Fruit fly (Drosophila melanogaster): ENCODE results near the gene CG33764.
A peak's percentile ranks its signal among the peaks of the same experiment; 100 is the strongest.

The CG33764 gene

DNA sequence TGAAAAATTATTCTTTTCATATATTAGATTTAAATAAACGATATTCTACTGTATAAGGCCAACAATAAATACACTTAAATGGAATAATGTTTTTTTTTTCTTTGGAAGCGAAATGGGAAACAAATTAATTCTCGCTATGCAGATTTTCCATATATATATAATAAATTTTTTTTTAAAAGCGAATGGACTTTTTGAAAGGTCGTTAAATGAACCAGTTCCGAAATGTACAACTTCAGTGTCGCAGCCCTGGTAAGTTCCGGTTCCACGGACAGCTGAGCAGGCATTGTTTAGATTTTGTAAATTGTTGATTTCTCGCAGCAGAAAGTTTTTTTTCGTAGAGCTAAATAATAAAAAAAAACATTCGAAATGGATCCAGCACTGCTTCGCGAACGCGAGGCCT is 19.5 kb upstream of the CG33764 start, which contains the start of gene TfIIEbeta (continued):
- TF ChIP-seq CG6254 (GFP tag; optimal IDR thresholded peaks at IDR 0.05), result no peak
- no peak for TF ChIP-seq luna (GFP tag; optimal IDR thresholded peaks at IDR 0.05)
- no peak for TF ChIP-seq h (optimal IDR thresholded peaks at IDR 0.05)
- no peak for TF ChIP-seq zfh1 (GFP tag; IDR thresholded peaks at IDR 0.05)
- no peak for TF ChIP-seq aop (GFP tag; IDR thresholded peaks at IDR 0.05)
- TF ChIP-seq onecut (GFP tag; IDR thresholded peaks at IDR 0.05), result no peak
- TF ChIP-seq BEAF-32 (GFP tag; optimal IDR thresholded peaks at IDR 0.05), result peak; percentile 1
- TF ChIP-seq wor (GFP tag; IDR thresholded peaks at IDR 0.05), result no peak
- no peak for TF ChIP-seq croc (GFP tag; conservative IDR thresholded peaks at IDR 0.05)
- 0 out of 4 replicates have a peak, but pooled peaks have one; percentile 49 for TF ChIP-seq Dll (GFP tag; IDR thresholded peaks at IDR 0.05; ENCODE audit: partially characterized antibody)
- TF ChIP-seq E2f2 (GFP tag; IDR thresholded peaks at IDR 0.05), result peak; percentile 44
- no peak for TF ChIP-seq fru (optimal IDR thresholded peaks at IDR 0.05)
- no peak for TF ChIP-seq Hand (GFP tag; optimal IDR thresholded peaks at IDR 0.05)
- TF ChIP-seq CG11696 (GFP tag; IDR thresholded peaks at IDR 0.05), result no peak
- no peak for TF ChIP-seq Mrtf (GFP tag; IDR thresholded peaks at IDR 0.05)
- TF ChIP-seq Mes4 (GFP tag; optimal IDR thresholded peaks at IDR 0.05), result no peak
- TF ChIP-seq CG2199 (GFP tag; IDR thresholded peaks at IDR 0.05), result no peak
- TF ChIP-seq CG14710 (tag; optimal IDR thresholded peaks at IDR 0.05), result peak; percentile 49
- TF ChIP-seq CkIIα-i1 (GFP tag; IDR thresholded peaks at IDR 0.05), result no peak
- TF ChIP-seq mld (GFP tag; IDR thresholded peaks at IDR 0.05; ENCODE audit: partially characterized antibody), result no peak
- TF ChIP-seq CG18476 (GFP tag; optimal IDR thresholded peaks at IDR 0.05), result peak; percentile 9
- no peak for TF ChIP-seq CG7556 (GFP tag; optimal IDR thresholded peaks at IDR 0.05)
- TF ChIP-seq Sin3A (optimal IDR thresholded peaks at IDR 0.05), result no peak
- no peak for TF ChIP-seq D19B (GFP tag; optimal IDR thresholded peaks at IDR 0.05)
- 0 out of 2 replicates have a peak, but pooled peaks have one; percentile 24 for TF ChIP-seq HLH3B (GFP tag; IDR thresholded peaks at IDR 0.05)
- no peak for TF ChIP-seq Elba2 (GFP tag; optimal IDR thresholded peaks at IDR 0.05)
- TF ChIP-seq CG10543 (GFP tag; optimal IDR thresholded peaks at IDR 0.05), result no peak
- no peak for TF ChIP-seq odd (GFP tag; optimal IDR thresholded peaks at IDR 0.05)
- peak; percentile 58 for TF ChIP-seq Sox100B (GFP tag; optimal IDR thresholded peaks at IDR 0.05)
- TF ChIP-seq inv (GFP tag; IDR thresholded peaks at IDR 0.05; ENCODE audit: partially characterized antibody), result no peak
- peak; percentile 59 for TF ChIP-seq Med (GFP tag)
- TF ChIP-seq disco-r (GFP tag; optimal IDR thresholded peaks at IDR 0.05), result no peak
- TF ChIP-seq CG32772 (GFP tag; IDR thresholded peaks at IDR 0.05), result peak; percentile 36; the same call in 1 of the 2 replicates
- no peak for TF ChIP-seq CG4282 (GFP tag; optimal IDR thresholded peaks at IDR 0.05)
- peak; percentile 4 for TF ChIP-seq CG30020 (tag; optimal IDR thresholded peaks at IDR 0.05)
- TF ChIP-seq HLHmδ (GFP tag; optimal IDR thresholded peaks at IDR 0.05), result no peak
- peak; percentile 6 for TF ChIP-seq CG10209 (GFP tag; optimal IDR thresholded peaks at IDR 0.05)
- TF ChIP-seq esg (GFP tag; conservative IDR thresholded peaks at IDR 0.05), result no peak
- TF ChIP-seq sima (GFP tag; optimal IDR thresholded peaks at IDR 0.05), result no peak
- peak; percentile 57 for TF ChIP-seq scrt (GFP tag; optimal IDR thresholded peaks at IDR 0.05)
- peak; percentile 96 for TF ChIP-seq D19A (tag; optimal IDR thresholded peaks at IDR 0.05)
- TF ChIP-seq bsh (GFP tag; optimal IDR thresholded peaks at IDR 0.05), result peak in 1 of 2 experiments; percentile 55
- TF ChIP-seq CG3847 (GFP tag; IDR thresholded peaks at IDR 0.05), result 0 out of 2 replicates have a peak, but pooled peaks have one; percentile 9
- TF ChIP-seq CG15601 (tag; optimal IDR thresholded peaks at IDR 0.05), result peak; percentile 18
- no peak for TF ChIP-seq salm (tag; optimal IDR thresholded peaks at IDR 0.05)
- TF ChIP-seq crol (GFP tag; IDR thresholded peaks at IDR 0.05), result no peak
- no peak for TF ChIP-seq CG13624 (GFP tag; optimal IDR thresholded peaks at IDR 0.05)
- no peak for TF ChIP-seq CG16863 (GFP tag; optimal IDR thresholded peaks at IDR 0.05)
- TF ChIP-seq Ssrp (tag; optimal IDR thresholded peaks at IDR 0.05), result peak; percentile 27
- no peak for TF ChIP-seq mam (GFP tag; optimal IDR thresholded peaks at IDR 0.05)
- TF ChIP-seq Ets97D (GFP tag; optimal IDR thresholded peaks at IDR 0.05), result no peak
- TF ChIP-seq fd102C (GFP tag; optimal IDR thresholded peaks at IDR 0.05), result no peak
